Worm (Caenorhabditis elegans) whole organism, late embryonic: Measurements from ENCODE around the gene F53G2.3.

Experiments
- K02D7.2 ChIP-seq: sonication (generic microtip); optimal IDR thresholded peaks from 2 replicates; lab custom pipeline; 2017; ENCODE audit warnings: mild to moderate bottlenecking, missing genetic modification characterization, missing compliant biosample characterization
- ceh-31 ChIP-seq: sonication (generic microtip); optimal IDR thresholded peaks from 2 replicates; lab custom pipeline; 2016; ENCODE audit warnings: missing genetic modification characterization, missing compliant biosample characterization
- elt-2 ChIP-seq: sonication (generic microtip); optimal IDR thresholded peaks from 2 replicates; lab custom pipeline; 2016; ENCODE audit warnings: missing genetic modification reagents, missing genetic modification characterization, missing compliant biosample characterization
- fkh-10 ChIP-seq: fragments of 150-350 bp; optimal IDR thresholded peaks from 2 replicates; lab custom pipeline; 2014; ENCODE audit warnings: missing biosample characterization, missing genetic modification reagents, missing genetic modification characterization
- gmeb-2 ChIP-seq: sonication (generic microtip); optimal IDR thresholded peaks from 2 replicates; lab custom pipeline; 2016; ENCODE audit warnings: missing genetic modification characterization, inconsistent platforms, missing compliant biosample characterization
- nfya-1 ChIP-seq: sonication (generic microtip); optimal IDR thresholded peaks from 2 replicates; lab custom pipeline; 2017; ENCODE audit warnings: missing genetic modification characterization, mild to moderate bottlenecking, missing compliant biosample characterization, antibody characterized with exemption, moderate library complexity
- nhr-11 ChIP-seq: fragments of 150-350 bp; optimal IDR thresholded peaks from 2 replicates; lab custom pipeline; 2014; ENCODE audit warnings: missing biosample characterization, missing genetic modification characterization
- pha-4 ChIP-seq: fragments of 150-350 bp; optimal IDR thresholded peaks from 2 replicates; lab custom pipeline; 2018; ENCODE audit warnings: missing biosample characterization, missing genetic modification reagents, missing genetic modification characterization
- sdc-2 ChIP-seq: sonication (generic microtip); optimal IDR thresholded peaks from 2 replicates; lab custom pipeline; 2016; ENCODE audit warnings: missing genotype, missing genetic modification characterization, missing compliant biosample characterization
- sox-4 ChIP-seq: sonication (generic microtip); optimal IDR thresholded peaks from 2 replicates; lab custom pipeline; 2017; ENCODE audit warnings: mild to moderate bottlenecking, missing genetic modification characterization, inconsistent platforms, missing compliant biosample characterization
- syd-9 ChIP-seq: sonication (generic microtip); optimal IDR thresholded peaks from 2 replicates; lab custom pipeline; 2016; ENCODE audit warnings: mild to moderate bottlenecking, missing genetic modification characterization, moderate library complexity, missing compliant biosample characterization
- tbx-2 ChIP-seq: sonication (generic microtip); optimal IDR thresholded peaks from 2 replicates; lab custom pipeline; 2016; ENCODE audit warnings: missing genetic modification characterization, missing compliant biosample characterization
- ttx-3 ChIP-seq: sonication (generic microtip); optimal IDR thresholded peaks from 2 replicates; lab custom pipeline; 2016; ENCODE audit warnings: missing genetic modification reagents, missing genetic modification characterization, missing compliant biosample characterization
- unc-86 ChIP-seq: sonication (generic microtip); optimal IDR thresholded peaks from 2 replicates; lab custom pipeline; 2016; ENCODE audit warnings: missing genetic modification characterization, missing compliant biosample characterization

DNA sequence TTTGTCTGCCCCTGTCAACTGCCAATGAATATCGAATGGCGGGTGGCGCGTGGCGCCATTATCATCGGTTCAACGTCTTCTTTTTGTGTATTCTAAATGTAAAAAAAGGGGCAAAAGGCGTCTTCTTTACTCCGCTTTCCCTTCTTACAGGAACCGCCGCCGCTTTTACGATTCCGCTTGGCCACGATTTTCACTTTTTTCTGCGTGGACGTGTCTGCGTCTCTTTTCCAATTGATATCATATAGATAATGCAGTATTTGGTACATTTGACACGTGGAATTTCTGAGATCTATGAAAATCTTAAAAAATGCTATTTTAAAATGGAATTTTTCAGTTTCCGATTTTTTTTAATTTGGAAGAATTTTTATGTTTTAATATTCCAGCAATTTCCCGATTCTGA is 44.6 kb upstream of the F53G2.3 start:
- TF ChIP-seq ceh-31 (tag; lab: Kevin White, UChicago) (no peak), pha-4 (tag; lab: Kevin White, UChicago) (no peak), gmeb-2 (tag; lab: Kevin White, UChicago) (no peak), sox-4 (tag; lab: Kevin White, UChicago) (no peak), fkh-10 (no peak), syd-9 (tag; lab: Kevin White, UChicago) (no peak), sdc-2 (tag; lab: Kevin White, UChicago) (no peak), ttx-3 (no peak), nhr-11 (tag; lab: Kevin White, UChicago) (no peak), elt-2 (tag; lab: Kevin White, UChicago) (no peak), unc-86 (tag; lab: Kevin White, UChicago) (no peak), K02D7.2 (tag; lab: Kevin White, UChicago) (no peak), tbx-2 (tag; lab: Kevin White, UChicago) (no peak), nfya-1 (tag; lab: Kevin White, UChicago) (no peak)
